Worm (Caenorhabditis elegans): ENCODE data around the gene W03G11.4.

Gene W03G11.4

DNA sequence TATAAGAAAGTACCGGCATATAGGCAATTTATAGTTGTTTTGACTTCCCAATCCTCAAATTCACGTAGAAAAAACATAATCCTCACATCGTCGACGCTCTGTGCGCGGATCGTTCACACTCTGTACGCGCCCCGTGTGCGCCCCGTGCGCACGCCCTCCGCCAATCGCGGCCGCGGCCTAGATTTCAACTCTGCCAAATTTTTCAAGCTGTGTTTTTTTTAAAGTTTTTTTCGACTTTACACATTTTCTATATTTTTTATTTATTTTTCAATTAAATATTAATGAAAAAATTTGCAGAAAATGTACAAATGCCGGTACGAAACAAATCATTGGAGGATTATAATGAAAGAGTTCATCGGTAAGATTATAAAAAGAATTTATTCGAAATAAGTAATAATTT is 30.2 kb upstream of the W03G11.4 start, which contains the start of gene T01H10.11:
Gene T01H10.11 (plus strand): TSS at position 301 of the 400 bp plus-strand sequence.
- TF ChIP-seq C34F6.9 (tag; optimal IDR thresholded peaks at IDR 0.05), result no peak

DNA sequence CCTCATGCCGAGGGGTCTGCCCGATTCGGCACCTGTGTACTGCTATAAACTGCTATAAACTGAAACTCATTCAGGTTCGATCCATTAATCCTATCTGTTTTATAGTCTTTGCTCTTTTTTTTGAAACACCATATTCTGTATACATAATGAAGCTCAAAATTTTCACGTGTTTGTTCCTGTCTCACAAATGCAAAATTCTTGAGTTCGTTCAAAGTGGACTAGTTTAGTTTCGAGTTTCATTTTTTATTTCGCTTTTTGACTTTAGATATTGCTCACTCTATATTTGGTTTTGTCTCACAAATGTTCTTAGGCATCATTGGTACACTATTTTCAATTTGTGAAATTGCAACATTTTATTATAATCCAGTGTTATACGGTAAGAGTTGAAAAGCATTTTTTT is 28.3 kb upstream of the W03G11.4 start, which contains the start of gene lgc-17:
Gene lgc-17 (plus strand): TSS at position 301 of the 400 bp plus-strand sequence.
- TF ChIP-seq gmeb-1 (tag; optimal IDR thresholded peaks at IDR 0.05), result no peak
- no peak for TF ChIP-seq fos-1 (tag; optimal IDR thresholded peaks at IDR 0.05)
- TF ChIP-seq lin-39 (tag; optimal IDR thresholded peaks at IDR 0.05), result no peak

DNA sequence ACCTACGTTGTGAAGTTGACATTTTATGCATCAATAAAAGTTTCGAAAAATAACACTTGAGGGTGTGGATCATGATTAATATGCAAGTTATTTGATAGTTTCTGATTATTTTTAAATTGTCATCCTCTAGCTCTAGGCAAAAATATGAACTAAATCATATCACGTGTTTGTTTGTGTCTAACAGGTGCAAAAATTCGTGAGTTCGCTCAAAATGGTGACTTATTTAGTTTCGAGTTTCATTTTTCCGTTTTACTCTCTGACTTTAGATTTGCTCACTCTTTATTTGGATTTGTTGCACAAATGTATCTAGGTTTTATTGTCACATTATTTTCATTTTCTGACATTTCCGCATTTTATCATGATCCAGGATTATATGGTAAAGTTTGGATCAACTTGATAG is 25.4 kb upstream of the W03G11.4 start, which contains the start of gene lgc-16:
Gene lgc-16 (plus strand): TSS at position 301 of the 400 bp plus-strand sequence.
- TF ChIP-seq lin-11 (tag; optimal IDR thresholded peaks at IDR 0.05) (no peak), gmeb-1 (tag; optimal IDR thresholded peaks at IDR 0.05) (no peak), ceh-82 (tag; optimal IDR thresholded peaks at IDR 0.05) (no peak), elt-1 (tag; optimal IDR thresholded peaks at IDR 0.05) (no peak), nhr-129 (tag; optimal IDR thresholded peaks at IDR 0.05) (no peak), mdl-1 (tag; optimal IDR thresholded peaks at IDR 0.05) (no peak), R02D3.7 (tag; optimal IDR thresholded peaks at IDR 0.05) (no peak), Y55F3AM.14 (GFP tag; optimal IDR thresholded peaks at IDR 0.05) (no peak), ama-1 (optimal IDR thresholded peaks at IDR 0.05) (no peak), nhr-11 (tag; optimal IDR thresholded peaks at IDR 0.05) (no peak), ZK546.5 (tag; optimal IDR thresholded peaks at IDR 0.05) (no peak), crh-2 (tag; optimal IDR thresholded peaks at IDR 0.05) (no peak), snpc-4 (tag; optimal IDR thresholded peaks at IDR 0.05) (no peak), unc-62 (GFP tag; optimal IDR thresholded peaks at IDR 0.05) (no peak), unc-39 (tag; optimal IDR thresholded peaks at IDR 0.05) (no peak), elt-3 (tag; optimal IDR thresholded peaks at IDR 0.05) (no peak), nhr-10 (tag; optimal IDR thresholded peaks at IDR 0.05) (no peak), F13H6.1 (tag; optimal IDR thresholded peaks at IDR 0.05) (no peak)

DNA sequence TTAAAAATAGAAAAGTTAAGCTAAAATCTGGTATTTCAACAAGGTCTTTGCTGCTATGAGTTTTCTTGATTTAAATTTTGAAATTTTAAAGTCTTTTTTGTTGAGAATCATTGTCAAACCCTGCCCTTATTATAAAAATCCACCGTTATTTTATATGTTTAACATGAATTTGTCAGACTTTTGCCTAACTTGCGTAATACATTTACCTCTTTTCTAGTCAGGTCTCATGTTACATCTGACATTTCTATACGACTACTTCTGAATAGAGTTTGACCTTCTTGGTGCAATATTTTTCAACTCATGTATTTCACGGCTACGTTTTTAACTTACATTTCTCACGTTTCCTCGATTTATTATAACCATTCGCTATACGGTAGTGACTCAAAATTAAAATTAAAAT is 21.1 kb upstream of the W03G11.4 start, which contains the start of gene lgc-15:
Gene lgc-15 (plus strand): TSS at position 301 of the 400 bp plus-strand sequence.
- TF ChIP-seq lsy-2 (tag; optimal IDR thresholded peaks at IDR 0.05), result no peak
- TF ChIP-seq ceh-82 (tag; optimal IDR thresholded peaks at IDR 0.05), result no peak
- no peak for TF ChIP-seq dmd-4 (tag; optimal IDR thresholded peaks at IDR 0.05)
- no peak for TF ChIP-seq nhr-129 (tag; optimal IDR thresholded peaks at IDR 0.05)
- no peak for TF ChIP-seq alr-1 (tag; optimal IDR thresholded peaks at IDR 0.05)
- TF ChIP-seq snpc-4 (tag; optimal IDR thresholded peaks at IDR 0.05), result no peak

DNA sequence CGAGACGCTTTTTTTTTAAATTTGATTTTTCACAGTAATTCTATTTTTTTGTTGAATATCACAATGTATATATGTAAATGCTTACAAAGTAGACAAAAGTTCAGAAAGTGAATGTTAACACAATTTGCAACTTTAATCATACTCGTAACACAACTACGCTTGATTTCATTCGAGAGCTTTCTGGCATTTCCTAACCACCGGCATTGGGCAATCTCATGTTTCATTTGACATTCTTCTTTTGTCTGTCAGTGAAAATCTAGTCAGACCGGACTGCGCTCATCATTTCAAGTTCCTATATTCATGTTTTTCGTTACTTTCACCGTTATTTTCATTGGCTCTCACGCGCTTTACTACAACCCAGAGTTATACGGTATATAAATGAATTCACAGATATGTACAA is 18.3 kb upstream of the W03G11.4 start, which contains the start of gene lgc-14:
Gene lgc-14 (plus strand): TSS at position 301 of the 400 bp plus-strand sequence.
- TF ChIP-seq aly-2 (tag; optimal IDR thresholded peaks at IDR 0.05) (no peak), ZK546.5 (tag; optimal IDR thresholded peaks at IDR 0.05) (no peak), unc-55 (GFP tag; optimal IDR thresholded peaks at IDR 0.05) (no peak), blmp-1 (tag; optimal IDR thresholded peaks at IDR 0.05; ENCODE audit: insufficient read depth) (no peak), alr-1 (tag; optimal IDR thresholded peaks at IDR 0.05) (no peak), lsy-2 (tag; optimal IDR thresholded peaks at IDR 0.05) (no peak), nhr-237 (tag; optimal IDR thresholded peaks at IDR 0.05) (no peak), nhr-77 (tag; optimal IDR thresholded peaks at IDR 0.05) (no peak), unc-62 (GFP tag; optimal IDR thresholded peaks at IDR 0.05) (no peak), ceh-16 (tag; optimal IDR thresholded peaks at IDR 0.05) (no peak), nhr-21 (tag; optimal IDR thresholded peaks at IDR 0.05) (no peak), C34F6.9 (tag; optimal IDR thresholded peaks at IDR 0.05) (no peak), dmd-4 (tag; optimal IDR thresholded peaks at IDR 0.05) (no peak), mdl-1 (tag; optimal IDR thresholded peaks at IDR 0.05) (no peak), F13H6.1 (tag; optimal IDR thresholded peaks at IDR 0.05) (no peak), sma-3 (GFP tag; optimal IDR thresholded peaks at IDR 0.05) (no peak), gmeb-1 (tag; optimal IDR thresholded peaks at IDR 0.05) (no peak), ztf-11 (tag; optimal IDR thresholded peaks at IDR 0.05) (no peak), elt-1 (tag; optimal IDR thresholded peaks at IDR 0.05) (no peak), nhr-23 (tag; optimal IDR thresholded peaks at IDR 0.05) (no peak)
